Fruit fly (Drosophila melanogaster) whole organism, adult: ENCODE data around the gene Naa40.

Experiments
- CG11617 ChIP-seq: fragments of 200-800 bp; sonication (Bioruptor generic); optimal IDR thresholded peaks from 2 replicates; lab custom pipeline; 2017; ENCODE audit warnings: mild to moderate bottlenecking, missing biosample characterization, missing genetic modification reagents, missing genetic modification characterization
- CG12768 ChIP-seq: fragments of 200-800 bp; sonication (Bioruptor generic); optimal IDR thresholded peaks from 2 replicates; lab custom pipeline; 2017; ENCODE audit warnings: missing biosample characterization, missing genetic modification characterization, mild to moderate bottlenecking, moderate library complexity, missing genetic modification reagents
- CG14711 ChIP-seq: fragments of 200-800 bp; sonication (Bioruptor generic); optimal IDR thresholded peaks from 2 replicates; lab custom pipeline; 2018; ENCODE audit warnings: missing biosample characterization, mild to moderate bottlenecking, missing genetic modification characterization, moderate library complexity
- CG1620 ChIP-seq: fragments of 200-800 bp; sonication (Bioruptor generic); optimal IDR thresholded peaks from 2 replicates; lab custom pipeline; 2016; ENCODE audit warnings: missing biosample characterization, missing genetic modification characterization
- CG33017 ChIP-seq: fragments of 200-800 bp; sonication (Bioruptor generic); optimal IDR thresholded peaks from 2 replicates; lab custom pipeline; 2018; ENCODE audit warnings: missing biosample characterization, mild to moderate bottlenecking, missing genetic modification characterization, moderate library complexity
- CG5204 ChIP-seq: fragments of 200-800 bp; sonication (Bioruptor generic); optimal IDR thresholded peaks from 2 replicates; lab custom pipeline; 2016; ENCODE audit warnings: missing biosample characterization, missing genetic modification characterization
- CG7045 ChIP-seq: fragments of 200-800 bp; sonication (Bioruptor generic); optimal IDR thresholded peaks from 2 replicates; lab custom pipeline; 2017; ENCODE audit warnings: missing biosample characterization, mild to moderate bottlenecking, missing genetic modification characterization
- CG7101 ChIP-seq: fragments of 200-800 bp; sonication (Bioruptor generic); optimal IDR thresholded peaks from 2 replicates; lab custom pipeline; 2018; ENCODE audit warnings: missing biosample characterization, mild to moderate bottlenecking, missing genetic modification characterization, moderate library complexity
- Clk ChIP-seq: fragments of 200-800 bp; sonication (Bioruptor generic); optimal IDR thresholded peaks from 2 replicates; lab custom pipeline; 2017; ENCODE audit warnings: missing biosample characterization, missing genetic modification characterization
- Crg-1 ChIP-seq: fragments of 200-800 bp; sonication (Bioruptor generic); optimal IDR thresholded peaks from 2 replicates; lab custom pipeline; 2016; ENCODE audit warnings: missing biosample characterization, missing genetic modification characterization
- Hr96 ChIP-seq: fragments of 200-800 bp; sonication (Bioruptor generic); optimal IDR thresholded peaks from 2 replicates; lab custom pipeline; 2016; ENCODE audit warnings: missing biosample characterization, missing genetic modification characterization
- Mnt ChIP-seq: fragments of 200-800 bp; sonication (Bioruptor generic); optimal IDR thresholded peaks from 2 replicates; lab custom pipeline; 2016; ENCODE audit warnings: missing biosample characterization, mild to moderate bottlenecking, missing genetic modification characterization
- bab1 ChIP-seq: fragments of 200-800 bp; sonication (Bioruptor generic); optimal IDR thresholded peaks from 3 replicates; lab custom pipeline; 2019; ENCODE audit warnings: missing biosample characterization, mild to moderate bottlenecking, missing genetic modification characterization, moderate library complexity
- cic ChIP-seq: fragments of 200-800 bp; sonication (Bioruptor generic); optimal IDR thresholded peaks from 2 replicates; lab custom pipeline; 2017; ENCODE audit warnings: missing biosample characterization, mild to moderate bottlenecking, missing genetic modification characterization, moderate library complexity
- cnc ChIP-seq, 2 experiments: fragments of >200 bp; optimal IDR thresholded peaks; 2 replicates each; lab custom pipeline; 2017
- kay ChIP-seq: fragments of 200-800 bp; sonication (Bioruptor generic); peaks from one replicate; lab custom pipeline; 2016; ENCODE audit warnings: missing biosample characterization, missing genetic modification characterization, borderline replicate concordance
- ovo ChIP-seq: fragments of 200-800 bp; sonication (Bioruptor generic); optimal IDR thresholded peaks from 2 replicates; lab custom pipeline; 2016; ENCODE audit warnings: missing biosample characterization, missing genetic modification characterization
- pad ChIP-seq: fragments of 200-800 bp; sonication (Bioruptor generic); optimal IDR thresholded peaks from 3 replicates; lab custom pipeline; 2017; ENCODE audit warnings: missing biosample characterization, missing genetic modification characterization, mild to moderate bottlenecking, moderate library complexity, missing genetic modification reagents
- tj ChIP-seq: fragments of 200-800 bp; sonication (Bioruptor generic); optimal IDR thresholded peaks from 3 replicates; lab custom pipeline; 2017; ENCODE audit warnings: missing biosample characterization, mild to moderate bottlenecking, missing genetic modification characterization, moderate library complexity
- toe ChIP-seq: fragments of 200-800 bp; sonication (Bioruptor generic); optimal IDR thresholded peaks from 2 replicates; lab custom pipeline; 2016; ENCODE audit warnings: missing biosample characterization, missing genetic modification characterization

The Naa40 gene

DNA sequence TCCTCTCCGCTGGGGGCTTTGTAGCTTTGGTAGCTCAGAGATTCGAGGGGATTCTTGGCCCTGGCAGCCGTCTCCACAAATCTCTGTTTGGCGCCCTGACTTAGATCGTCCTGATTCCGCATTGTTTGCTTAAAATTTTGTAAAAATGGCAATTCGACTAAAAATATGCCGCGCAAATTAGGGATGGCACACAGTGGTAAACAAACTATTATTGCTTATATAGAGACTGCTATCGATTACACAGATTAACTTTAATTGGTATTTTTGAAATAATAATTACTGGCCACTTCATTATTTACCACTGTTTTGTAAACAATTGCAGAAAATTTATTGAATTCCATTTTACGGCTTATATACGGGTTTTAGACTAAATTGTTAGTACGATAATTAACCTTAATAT is at the start of gene Naa40, which contains the start of gene CG18731:
TSS of gene Naa40 (minus strand) at position 206 of the 400 bp plus-strand sequence.
TSS of gene CG18731 (plus strand) at position 283 of the 400 bp plus-strand sequence.
- TF ChIP-seq tj (GFP tag; lab: Kevin White, UChicago) (peak; percentile 65), CG14711 (tag; lab: Kevin White, UChicago) (no peak)

DNA sequence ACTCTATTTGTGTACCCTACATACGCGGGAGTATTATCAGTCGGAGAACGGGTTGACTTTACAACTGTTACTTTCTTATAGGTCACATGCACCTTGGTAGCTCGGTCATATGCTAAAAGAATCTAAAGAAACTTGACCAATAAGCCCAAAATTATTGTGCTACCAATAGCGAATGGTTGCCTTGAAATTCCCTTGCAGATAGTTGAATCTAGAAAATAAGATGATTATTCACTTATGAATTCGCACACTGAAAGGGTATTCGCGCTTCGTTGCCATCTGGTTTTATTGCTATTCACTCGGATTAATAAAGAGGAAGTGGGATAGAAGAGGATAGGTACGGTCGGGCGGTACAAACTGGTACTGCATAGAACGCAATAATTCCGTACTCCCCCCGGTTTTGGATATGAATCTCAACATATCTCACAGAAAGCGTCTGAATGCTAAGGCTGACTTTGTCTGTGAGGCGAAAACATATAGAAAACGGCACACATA is 49.1 kb upstream of the Naa40 start:
- TF ChIP-seq CG14711 (tag; lab: Kevin White, UChicago) (peak; percentile 55), Hr96 (GFP tag; lab: Kevin White, UChicago) (peak; percentile 75), kay (GFP tag; lab: Kevin White, UChicago) (no peak), CG7045 (peak; percentile 86), toe (GFP tag; lab: Kevin White, UChicago) (peak; percentile 87), CG1620 (GFP tag; lab: Kevin White, UChicago) (peak; percentile 62), cnc (optimal IDR thresholded peaks at IDR 0.05; lab: Kevin White, UChicago) (peak in 1 of 2 experiments; percentile 8), pad (peak; percentile 36), bab1 (peak; percentile 59), tj (GFP tag; lab: Kevin White, UChicago) (peak; percentile 63), CG5204 (GFP tag; lab: Kevin White, UChicago) (peak; percentile 93), Mnt (GFP tag; lab: Kevin White, UChicago) (peak; percentile 34), ovo (GFP tag; lab: Kevin White, UChicago) (peak; percentile 69), CG33017 (peak; percentile 74), cic (GFP tag; lab: Kevin White, UChicago) (no peak), CG11617 (GFP tag; lab: Kevin White, UChicago) (peak; percentile 88), CG12768 (GFP tag; lab: Kevin White, UChicago) (peak; percentile 83), CG7101 (tag; lab: Kevin White, UChicago) (peak; percentile 84), Clk (peak; percentile 66), Crg-1 (GFP tag; lab: Kevin White, UChicago) (no peak)

dm6 chr3R:29772795-29773331 is 48.1 kb upstream of the Naa40 start:
- peak; percentile 91 for TF ChIP-seq CG12768 (GFP tag; lab: Kevin White, UChicago)
- peak; percentile 5 for TF ChIP-seq CG7101 (tag; lab: Kevin White, UChicago)
- no peak for TF ChIP-seq Clk
- TF ChIP-seq CG5204 (GFP tag; lab: Kevin White, UChicago): no peak
- peak; percentile 88 for TF ChIP-seq cic (GFP tag; lab: Kevin White, UChicago)
- TF ChIP-seq CG14711 (tag; lab: Kevin White, UChicago): no peak
- no peak for TF ChIP-seq toe (GFP tag; lab: Kevin White, UChicago)
- peak; percentile 23 for TF ChIP-seq bab1
- TF ChIP-seq CG33017: peak; percentile 50
- no peak for TF ChIP-seq cnc (optimal IDR thresholded peaks at IDR 0.05; lab: Kevin White, UChicago)
- peak; percentile 73 for TF ChIP-seq pad
- peak; percentile 49 for TF ChIP-seq ovo (GFP tag; lab: Kevin White, UChicago)
- TF ChIP-seq CG11617 (GFP tag; lab: Kevin White, UChicago): no peak
- no peak for TF ChIP-seq CG7045
- no peak for TF ChIP-seq CG1620 (GFP tag; lab: Kevin White, UChicago)
- no peak for TF ChIP-seq Crg-1 (GFP tag; lab: Kevin White, UChicago)
- TF ChIP-seq Mnt (GFP tag; lab: Kevin White, UChicago): peak; percentile 79
- no peak for TF ChIP-seq kay (GFP tag; lab: Kevin White, UChicago)
- peak; percentile 83 for TF ChIP-seq tj (GFP tag; lab: Kevin White, UChicago)
- no peak for TF ChIP-seq Hr96 (GFP tag; lab: Kevin White, UChicago)

dm6 chr3R:29772090-29772794 is 47.5 kb upstream of the Naa40 start:
- peak; percentile 46 for TF ChIP-seq pad
- no peak for TF ChIP-seq Crg-1 (GFP tag; lab: Kevin White, UChicago)
- peak; percentile 29 for TF ChIP-seq CG11617 (GFP tag; lab: Kevin White, UChicago)
- peak; percentile 16 for TF ChIP-seq tj (GFP tag; lab: Kevin White, UChicago)
- TF ChIP-seq toe (GFP tag; lab: Kevin White, UChicago): peak; percentile 19
- TF ChIP-seq CG12768 (GFP tag; lab: Kevin White, UChicago): no peak
- TF ChIP-seq CG1620 (GFP tag; lab: Kevin White, UChicago): no peak
- TF ChIP-seq cnc (optimal IDR thresholded peaks at IDR 0.05; lab: Kevin White, UChicago): peak in 1 of 2 experiments; percentile 89
- peak; percentile 50 for TF ChIP-seq CG7045
- no peak for TF ChIP-seq cic (GFP tag; lab: Kevin White, UChicago)
- peak; percentile 59 for TF ChIP-seq Hr96 (GFP tag; lab: Kevin White, UChicago)
- peak; percentile 5 for TF ChIP-seq ovo (GFP tag; lab: Kevin White, UChicago)
- TF ChIP-seq CG5204 (GFP tag; lab: Kevin White, UChicago): peak; percentile 36

dm6 chr3R:29771645-29772089 is 46.9 kb upstream of the Naa40 start:
- TF ChIP-seq Mnt (GFP tag; lab: Kevin White, UChicago) (peak; percentile 87), CG33017 (peak; percentile 20), CG1620 (GFP tag; lab: Kevin White, UChicago) (no peak), cic (GFP tag; lab: Kevin White, UChicago) (peak; percentile 86)
